Worm (Caenorhabditis elegans) whole organism, L2 larva: Measurements from ENCODE around the gene set-31.

ENCODE experiments used
- elt-1 ChIP-seq: fragments of 150-350 bp; optimal IDR thresholded peaks from 2 replicates; lab custom pipeline; 2014; ENCODE audit warnings: missing biosample characterization, missing genetic modification characterization
- lin-13 ChIP-seq: fragments of 150-350 bp; optimal IDR thresholded peaks from 2 replicates; lab custom pipeline; 2014; ENCODE audit warnings: missing biosample characterization, missing genetic modification reagents, missing genetic modification characterization
- nhr-10 ChIP-seq: sonication (generic microtip); optimal IDR thresholded peaks from 2 replicates; lab custom pipeline; 2017; ENCODE audit warnings: missing biosample characterization, missing genetic modification characterization
- sem-4 ChIP-seq: fragments of 150-350 bp; optimal IDR thresholded peaks from 2 replicates; lab custom pipeline; 2014; ENCODE audit warnings: missing biosample characterization, missing genetic modification reagents, missing genetic modification characterization
- skn-1 ChIP-seq: sonication (generic microtip); optimal IDR thresholded peaks from 2 replicates; lab custom pipeline; 2017; ENCODE audit warnings: missing biosample characterization, missing genetic modification characterization

DNA sequence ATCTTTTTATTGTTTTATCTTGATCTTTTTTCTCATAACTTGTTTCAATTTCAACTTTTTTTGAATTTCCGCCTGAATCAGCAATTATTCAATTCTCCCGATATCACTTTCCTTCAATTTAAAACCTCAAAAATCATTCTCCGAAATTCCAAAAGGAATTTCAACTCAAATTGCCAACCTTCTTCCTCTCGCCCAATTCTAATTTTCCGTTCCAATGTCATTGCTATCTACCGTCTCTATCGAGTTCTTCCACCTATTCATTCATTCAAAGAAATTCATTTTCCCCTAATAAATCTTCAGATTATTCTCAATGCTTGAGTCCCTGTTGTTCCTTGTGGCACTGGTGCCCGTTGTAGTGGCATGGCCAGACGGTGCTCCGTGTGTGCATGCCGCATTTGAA, 23.1 kb downstream of the set-31 start, which contains the start of gene F23B12.4:
- TF ChIP-seq skn-1 (tag; lab: Kevin White, UChicago) = no peak
- no peak for TF ChIP-seq elt-1 (tag; lab: Kevin White, UChicago)
- TF ChIP-seq nhr-10 (tag; lab: Kevin White, UChicago) = no peak
- TF ChIP-seq lin-13 = no peak
- no peak for TF ChIP-seq sem-4 (tag; lab: Kevin White, UChicago)
